Worm (Caenorhabditis elegans) whole organism, dauer: ENCODE results near the gene F11A10.6.

Source experiments
- unc-62 ChIP-seq: sonication (generic microtip); optimal IDR thresholded peaks from 2 replicates; lab custom pipeline; 2017; ENCODE audit warnings: missing biosample characterization, missing genetic modification reagents, missing genetic modification characterization

The F11A10.6 gene

DNA sequence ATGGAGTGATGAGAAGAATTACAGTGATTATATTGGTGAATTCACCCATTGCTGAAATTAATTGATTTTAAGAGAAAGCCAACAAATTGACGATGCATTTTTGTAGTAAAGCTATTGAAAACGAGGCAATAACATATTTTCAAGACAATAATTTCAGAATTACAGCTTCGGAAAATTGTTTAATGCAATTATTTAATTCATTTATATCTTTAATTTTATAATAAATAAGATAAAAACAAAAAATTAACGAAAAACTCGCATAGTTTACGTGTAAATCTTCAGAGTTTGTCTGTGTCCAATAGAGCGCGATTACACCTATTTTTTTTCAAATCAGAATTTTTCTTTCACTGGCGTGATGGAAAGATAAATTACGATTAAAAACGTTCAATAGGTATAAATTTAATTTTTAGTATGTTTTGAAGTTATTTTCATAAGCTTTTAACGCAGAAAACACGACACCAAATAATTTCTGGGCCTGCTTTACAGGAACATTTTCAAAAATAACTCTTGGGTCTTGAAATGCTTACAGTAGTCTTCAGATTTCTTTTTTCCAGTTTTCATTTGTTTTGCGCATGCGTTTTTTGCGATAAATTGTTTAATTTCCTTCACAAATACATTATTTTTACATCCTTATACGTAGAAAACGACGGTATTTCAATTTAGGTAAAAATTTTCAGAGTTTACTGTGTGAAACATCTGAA is 11.2 kb downstream of the F11A10.6 start, which contains the start of gene tmed-1:
tmed-1 (minus strand) TSS at position 51 of the 701 bp plus-strand sequence.
- TF ChIP-seq unc-62 (GFP tag; lab: Kevin White, UChicago) = no peak

DNA sequence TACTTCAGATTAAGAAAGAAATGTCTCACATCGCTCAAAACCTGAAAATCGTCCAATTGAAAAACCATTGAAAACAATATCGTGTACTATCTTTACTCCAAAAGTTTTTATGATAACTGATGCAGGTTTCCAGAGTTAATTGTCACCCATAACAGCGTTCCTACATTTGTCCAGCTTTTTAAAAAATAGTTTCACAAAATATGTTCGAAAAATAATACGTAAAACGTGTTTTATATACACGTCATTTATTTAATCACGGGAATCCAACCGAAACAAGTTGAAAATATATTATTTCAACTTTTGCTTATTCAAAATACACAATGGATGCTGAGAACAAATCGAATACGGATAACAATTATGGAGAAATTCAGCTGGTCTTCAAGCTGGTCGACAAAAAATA is 14.0 kb downstream of the F11A10.6 start, which contains the start of gene K08E4.7:
K08E4.7 (plus strand) TSS at position 301 of the 400 bp plus-strand sequence.
- TF ChIP-seq unc-62 (GFP tag; lab: Kevin White, UChicago) = no peak

DNA sequence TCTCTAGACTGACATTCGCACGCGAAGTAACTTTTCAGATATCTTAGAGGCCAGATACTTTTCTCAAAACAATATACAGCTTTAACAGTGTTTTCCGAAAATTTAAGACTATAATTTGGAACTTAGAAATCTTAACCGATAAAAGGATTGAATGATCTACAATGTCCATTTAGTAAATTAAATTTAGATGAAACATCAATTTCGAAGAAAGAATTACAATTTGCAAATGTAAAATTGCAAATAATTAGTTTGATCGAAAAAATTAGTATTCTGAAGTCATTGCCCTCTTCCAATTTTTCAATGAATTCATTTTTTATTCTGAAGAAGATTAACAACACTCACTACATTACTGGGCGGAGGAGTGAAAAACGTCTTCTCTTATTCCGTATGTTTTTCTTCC is 20.9 kb downstream of the F11A10.6 start, which contains the start of gene bath-37:
bath-37 (plus strand) TSS at position 301 of the 400 bp plus-strand sequence.
- no peak for TF ChIP-seq unc-62 (GFP tag; lab: Kevin White, UChicago)

DNA sequence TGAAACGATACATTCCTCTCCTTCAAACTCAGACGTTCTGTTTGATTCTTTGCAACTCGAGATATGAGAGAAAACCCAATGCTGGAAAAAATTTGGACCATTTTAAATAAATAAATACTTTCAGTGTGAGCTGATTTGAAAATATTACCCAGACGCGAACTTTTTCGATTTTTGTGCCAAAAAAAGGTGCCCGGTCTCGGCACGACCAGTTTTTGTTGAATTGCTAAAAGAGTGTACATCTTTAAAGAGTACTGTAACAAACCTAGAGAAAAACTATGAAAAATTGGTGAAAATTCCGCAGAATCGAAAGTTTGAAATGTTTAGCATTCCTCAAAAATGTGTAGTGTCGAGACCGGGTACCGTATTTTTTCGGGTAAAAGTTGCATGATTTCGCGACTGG is 28.2 kb downstream of the F11A10.6 start, which contains the start of gene K08E4.8:
K08E4.8 (minus strand) TSS at position 101 of the 400 bp plus-strand sequence.
- no peak for TF ChIP-seq unc-62 (GFP tag; lab: Kevin White, UChicago)

DNA sequence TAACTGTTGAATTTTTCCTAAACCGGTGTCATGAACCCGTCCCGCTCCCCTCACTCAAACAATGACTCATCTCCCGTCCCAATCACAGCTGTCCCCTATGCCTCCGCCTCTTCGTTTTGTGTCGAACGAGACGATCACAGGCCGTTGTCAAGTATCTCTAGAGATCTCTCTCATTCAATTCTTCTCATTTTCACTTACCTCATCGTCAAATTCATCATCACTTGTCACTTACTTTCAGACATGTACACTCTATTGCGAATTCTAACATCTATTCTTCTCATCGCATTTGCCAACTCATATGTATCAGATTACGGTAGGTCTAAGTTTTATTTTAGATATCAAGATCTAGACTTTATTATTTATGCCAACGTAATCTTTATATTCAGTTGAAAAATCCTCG is 31.9 kb downstream of the F11A10.6 start, which contains the start of gene K08E4.3:
K08E4.3 (plus strand) TSS at position 235 of the 400 bp plus-strand sequence.
- no peak for TF ChIP-seq unc-62 (GFP tag; lab: Kevin White, UChicago)

DNA sequence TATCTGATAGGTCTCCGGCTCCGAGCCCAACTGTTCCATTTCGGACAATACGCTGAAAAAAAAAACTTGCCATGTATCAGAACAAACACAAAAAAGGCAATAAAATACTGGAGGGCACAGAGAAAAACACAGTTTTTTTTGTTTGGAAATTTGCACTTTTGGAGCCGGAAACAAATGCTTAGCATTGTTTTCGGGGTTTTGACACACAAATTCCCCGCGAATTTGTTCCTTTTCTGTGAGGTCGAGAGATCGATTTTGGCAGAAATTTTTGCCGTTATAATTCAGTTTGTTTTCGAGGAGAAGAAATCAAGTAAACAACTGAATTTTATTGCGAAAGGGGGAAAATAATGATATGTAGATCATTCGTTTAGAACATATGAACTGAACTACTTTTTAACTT is 32.8 kb downstream of the F11A10.6 start, which contains the start of gene K08E4.2:
K08E4.2 (minus strand) TSS at position 54 of the 400 bp plus-strand sequence.
- TF ChIP-seq unc-62 (GFP tag; lab: Kevin White, UChicago) = no peak

DNA sequence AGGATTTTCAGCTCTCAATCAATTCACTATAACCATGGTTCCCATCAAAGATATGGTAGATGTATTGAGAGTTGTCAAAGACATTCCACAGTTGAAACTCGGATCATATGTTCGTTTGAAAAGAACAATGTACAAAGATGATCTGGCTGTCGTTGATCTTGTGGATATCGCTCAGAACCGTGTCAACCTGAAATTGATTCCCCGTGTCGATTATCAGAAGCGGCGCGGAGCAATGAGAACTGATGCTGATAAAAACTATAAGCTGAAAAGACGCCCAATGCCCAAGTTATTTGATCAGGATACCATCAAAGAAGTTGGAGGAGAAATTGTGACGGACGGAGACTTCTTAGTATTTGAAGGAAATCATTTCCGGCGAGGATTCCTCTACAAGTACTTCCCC is 37.0 kb downstream of the F11A10.6 start:
- TF ChIP-seq unc-62 (GFP tag; lab: Kevin White, UChicago) = no peak

DNA sequence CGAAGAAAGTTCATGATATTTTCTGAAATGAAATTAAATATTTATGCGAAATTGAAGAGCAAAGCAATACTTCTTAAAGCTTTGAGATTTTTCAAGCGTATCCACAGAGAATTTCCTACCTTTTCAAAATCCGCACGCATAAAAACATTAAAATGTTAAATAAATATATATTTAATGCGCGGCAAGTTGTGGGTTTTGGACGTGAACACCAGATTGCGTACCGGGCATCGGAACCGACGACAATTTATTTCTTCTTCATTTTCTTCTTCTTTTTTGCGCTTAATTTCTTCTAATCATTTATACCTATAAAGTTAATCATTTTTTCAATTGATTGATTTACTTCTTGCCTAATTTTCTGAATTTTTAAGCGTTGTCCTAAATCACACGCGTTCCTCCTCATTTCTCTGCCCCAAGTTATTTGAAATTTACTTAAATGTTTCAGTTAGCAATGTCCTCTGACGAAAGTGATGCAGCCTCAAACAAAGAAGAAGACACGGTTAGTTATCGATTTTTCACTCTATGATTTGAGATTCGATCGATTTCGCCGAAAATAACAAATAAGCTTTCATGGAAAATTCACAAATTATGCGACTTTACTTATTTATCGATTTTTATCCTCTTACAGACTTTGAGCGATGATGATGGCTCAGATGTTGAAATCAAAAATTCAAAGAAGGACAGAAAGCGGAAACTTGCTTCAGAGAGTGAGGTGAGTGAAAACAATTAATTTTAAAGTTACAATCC is 38.2 kb downstream of the F11A10.6 start, which contains the start of the genes bre-5 and spt-5:
bre-5 (minus strand) TSS at position 167 of the 744 bp plus-strand sequence.
spt-5 (plus strand) TSS at position 443 of the 744 bp plus-strand sequence.
- TF ChIP-seq unc-62 (GFP tag; lab: Kevin White, UChicago) = no peak

DNA sequence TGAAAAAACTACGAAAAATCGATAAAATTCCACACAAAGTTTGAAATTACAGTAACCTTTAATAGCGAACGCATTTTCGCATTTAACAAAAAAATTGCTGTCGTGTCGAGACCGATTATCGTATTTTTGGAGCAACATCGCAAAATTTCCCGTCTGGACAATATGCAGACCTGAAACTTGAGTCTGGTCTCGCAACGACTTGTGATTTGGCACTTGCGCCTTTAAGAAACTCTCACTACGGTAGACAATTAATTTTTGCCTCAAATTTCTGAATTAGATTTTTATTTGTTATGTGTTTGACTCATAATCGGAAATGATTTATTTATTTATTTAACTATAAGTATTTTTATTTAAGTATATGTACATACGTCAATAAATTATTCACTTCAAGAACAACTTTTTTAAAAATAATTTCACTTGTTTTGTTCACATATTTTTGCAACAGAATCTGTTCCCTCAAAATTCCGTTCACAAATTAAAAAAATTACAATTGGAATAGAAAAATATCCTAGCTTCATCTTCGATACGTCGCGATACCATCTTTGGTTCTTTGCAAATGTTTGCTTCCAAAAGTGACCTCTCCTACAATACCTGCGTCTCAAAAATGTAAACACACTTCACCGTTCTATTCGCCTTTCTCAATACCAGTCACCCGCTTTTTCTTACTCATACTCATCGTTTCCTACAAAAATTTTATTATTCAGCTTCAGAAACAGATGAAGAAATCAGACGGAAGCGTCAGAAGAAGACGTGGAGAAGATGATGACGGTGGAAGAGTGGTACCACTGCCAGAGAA is 41.7 kb downstream of the F11A10.6 start, which contains the start of gene T12G3.4:
T12G3.4 (plus strand) TSS at position 705 of the 796 bp plus-strand sequence.
- TF ChIP-seq unc-62 (GFP tag; lab: Kevin White, UChicago) = no peak

DNA sequence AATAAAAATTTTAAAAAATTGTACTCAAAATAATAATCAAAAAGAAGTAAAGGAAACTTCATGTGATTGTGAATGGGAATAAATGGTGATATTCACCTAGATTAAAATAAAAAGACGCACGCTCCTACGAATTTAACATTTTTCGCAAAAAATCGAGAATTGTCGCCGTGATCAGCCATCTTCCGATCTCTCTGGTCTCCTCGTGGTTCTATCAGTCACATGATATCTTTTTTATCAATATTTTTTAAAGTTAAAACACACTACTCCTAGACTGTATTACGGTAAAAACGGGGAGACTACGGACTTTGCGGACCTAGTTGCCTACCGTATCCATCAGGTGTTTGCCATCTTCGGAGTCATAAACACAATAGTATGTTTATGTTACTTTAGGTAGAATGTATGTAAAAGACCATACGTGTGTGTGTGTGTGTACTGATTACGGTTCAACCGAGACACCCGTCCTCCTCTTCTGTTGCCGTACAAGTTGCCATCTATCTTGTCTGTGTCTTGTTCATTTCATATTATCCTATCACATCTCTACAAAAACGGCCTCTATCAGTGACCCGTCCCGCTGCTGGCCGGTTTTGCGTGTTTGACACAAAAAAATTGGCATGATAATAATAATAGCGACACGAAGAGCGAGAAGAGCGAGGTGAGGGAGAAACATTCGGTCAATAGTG is 42.8 kb downstream of the F11A10.6 start, which contains the start of gene T12G3.2:
T12G3.2 (minus strand) TSS at position 444 of the 680 bp plus-strand sequence.
- TF ChIP-seq unc-62 (GFP tag; lab: Kevin White, UChicago) = no peak

DNA sequence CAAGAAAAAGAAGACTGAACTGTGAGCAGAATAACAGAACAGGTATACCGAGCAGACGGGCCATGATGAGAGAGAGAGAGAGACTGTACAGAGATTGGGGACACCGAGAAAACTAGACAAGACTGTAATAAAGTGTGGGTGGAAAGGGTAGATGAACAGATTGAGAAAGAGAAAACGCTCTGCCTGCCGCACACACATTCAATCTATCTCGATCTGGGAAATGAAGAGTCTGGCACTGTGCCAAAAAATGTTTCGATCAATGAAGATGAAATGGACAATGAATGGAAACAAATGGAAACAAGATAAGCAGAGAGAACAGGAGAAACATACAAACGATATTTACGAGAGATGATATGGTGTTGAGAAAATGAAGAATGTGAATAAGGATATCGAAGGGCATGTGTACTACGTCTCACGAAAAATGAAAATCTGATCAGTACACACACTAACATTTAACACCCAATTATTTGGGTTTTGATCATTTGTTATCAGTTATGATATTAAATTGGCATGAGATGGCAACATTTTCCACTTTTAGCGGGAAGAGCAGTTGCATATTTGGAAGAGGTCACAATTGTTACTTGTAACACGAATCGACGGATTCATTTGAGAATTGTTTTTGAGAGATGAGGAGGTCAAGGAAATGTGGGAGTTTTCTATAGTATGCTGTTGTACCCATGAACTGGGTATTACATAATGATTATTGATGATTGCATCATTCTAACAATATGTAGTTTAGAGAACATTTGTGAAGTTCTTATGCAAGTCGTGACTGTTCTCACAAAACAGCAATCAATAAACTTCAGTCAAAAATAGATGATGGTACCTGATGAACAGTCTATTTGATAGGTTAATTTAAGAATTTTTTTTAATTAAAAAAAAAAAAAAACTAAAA is 44.4 kb downstream of the F11A10.6 start:
- no peak for TF ChIP-seq unc-62 (GFP tag; lab: Kevin White, UChicago)

DNA sequence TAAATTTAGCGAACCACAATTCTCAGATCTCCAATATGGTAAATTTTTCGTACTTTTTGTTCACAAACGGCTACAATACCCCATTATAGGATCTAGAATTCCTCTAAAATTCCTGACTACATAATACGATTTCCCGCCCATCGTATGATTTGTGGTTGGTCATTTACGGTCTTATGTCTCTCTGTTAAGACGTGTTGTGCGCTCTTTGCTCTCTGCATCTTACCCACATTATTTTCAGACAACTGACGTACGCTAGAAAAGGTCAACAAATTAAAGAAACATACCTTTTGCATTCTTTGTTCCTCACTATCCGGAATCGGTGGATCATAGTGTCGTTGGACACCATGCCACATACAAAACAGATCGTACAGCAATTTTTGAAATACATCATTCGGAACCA is 46.4 kb downstream of the F11A10.6 start:
- no peak for TF ChIP-seq unc-62 (GFP tag; lab: Kevin White, UChicago)

DNA sequence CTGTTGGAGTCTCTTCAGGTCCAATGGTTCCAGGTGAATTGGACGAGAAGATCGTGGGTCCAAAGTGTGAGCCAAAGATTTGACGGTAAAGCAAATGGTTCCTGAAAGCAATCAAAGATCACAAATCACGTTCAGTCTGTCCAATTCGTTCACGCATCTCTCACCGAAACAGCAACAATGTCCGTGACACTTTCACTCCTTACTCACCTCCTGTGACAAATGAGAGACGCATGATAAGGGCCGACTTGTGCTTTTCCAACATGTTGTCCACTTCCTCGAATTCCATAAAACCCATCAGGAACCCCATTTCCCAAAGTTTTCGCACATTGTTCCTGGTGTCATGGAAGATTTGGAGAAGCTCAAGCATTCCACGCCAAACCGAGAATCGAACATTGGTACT is 49.0 kb downstream of the F11A10.6 start:
- TF ChIP-seq unc-62 (GFP tag; lab: Kevin White, UChicago) = no peak
